Worm (Caenorhabditis elegans) whole organism, midembryonic: ENCODE results near the gene lin-5.

Experiments
- T22C8.4 ChIP-seq: fragments of 200-800 bp; sonication (Bioruptor generic); IDR thresholded peaks from 2 replicates; pipeline ENCODE4 v1.3.6; 2022; ENCODE audit warnings: missing genetic modification characterization, missing compliant biosample characterization
- cog-1 ChIP-seq: sonication (generic microtip); optimal IDR thresholded peaks from 2 replicates; lab custom pipeline; 2016; ENCODE audit warnings: missing genetic modification characterization, missing compliant biosample characterization
- flt-1 ChIP-seq: fragments of 200-800 bp; sonication (Bioruptor generic); IDR thresholded peaks from 2 replicates; pipeline ENCODE4 v1.3.6; 2022; ENCODE audit warnings: missing genetic modification characterization, missing compliant biosample characterization
- ref-1 ChIP-seq: fragments of 200-800 bp; sonication (Bioruptor generic); conservative IDR thresholded peaks from 2 replicates; pipeline ENCODE4 v1.3.6; 2022; ENCODE audit warnings: missing genetic modification reagents, missing genetic modification characterization, missing compliant biosample characterization
- ztf-29 ChIP-seq: fragments of 200-800 bp; sonication (Bioruptor generic); IDR thresholded peaks from 2 replicates; pipeline ENCODE4 v1.3.6; 2022; ENCODE audit warnings: missing genetic modification reagents, missing genetic modification characterization, missing compliant biosample characterization

DNA sequence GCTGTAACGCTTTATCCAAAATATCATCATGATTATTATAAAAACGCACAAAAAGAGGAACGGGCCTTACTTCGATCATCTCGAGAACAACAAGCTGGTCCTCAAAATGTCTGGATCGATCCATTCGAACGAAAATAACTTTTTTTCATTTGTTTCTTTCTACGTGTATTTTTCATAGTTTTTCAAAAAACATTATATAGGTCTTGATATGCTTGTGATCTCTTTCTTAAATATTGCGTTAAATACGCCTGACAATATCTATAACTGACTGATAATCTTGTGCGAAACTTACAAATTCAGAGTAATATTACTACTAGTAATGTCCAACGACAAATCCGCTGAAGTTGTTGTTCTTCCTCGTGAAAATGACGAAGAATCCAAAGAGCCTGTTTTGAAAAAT lies 2.3 kb upstream of the lin-5 start, which contains the start of gene sds-22:
- TF ChIP-seq flt-1 (no peak), ztf-29 (GFP tag; lab: Robert Waterston, UW) (no peak), cog-1 (no peak), ref-1 (GFP tag; lab: Robert Waterston, UW) (no peak), T22C8.4 (GFP tag; lab: Robert Waterston, UW) (no peak)
